Worm (Caenorhabditis elegans) whole organism, late embryonic: ENCODE results near the gene gba-1.

Experiments used
- ama-1 ChIP-seq: fragments of 150-350 bp; optimal IDR thresholded peaks from 2 replicates; lab custom pipeline; 2014
- ceh-48 ChIP-seq: sonication (generic microtip); optimal IDR thresholded peaks from 2 replicates; lab custom pipeline; 2016; ENCODE audit warnings: missing genetic modification characterization, inconsistent platforms, missing compliant biosample characterization
- fax-1 ChIP-seq: sonication (generic microtip); optimal IDR thresholded peaks from 2 replicates; lab custom pipeline; 2016; ENCODE audit warnings: missing genotype, missing genetic modification characterization, missing compliant biosample characterization
- gmeb-2 ChIP-seq: sonication (generic microtip); optimal IDR thresholded peaks from 2 replicates; lab custom pipeline; 2016; ENCODE audit warnings: missing genetic modification characterization, inconsistent platforms, missing compliant biosample characterization
- nhr-11 ChIP-seq: fragments of 150-350 bp; optimal IDR thresholded peaks from 2 replicates; lab custom pipeline; 2014; ENCODE audit warnings: missing biosample characterization, missing genetic modification characterization
- tbx-2 ChIP-seq: sonication (generic microtip); optimal IDR thresholded peaks from 2 replicates; lab custom pipeline; 2016; ENCODE audit warnings: missing genetic modification characterization, missing compliant biosample characterization
- unc-55 ChIP-seq: sonication (generic microtip); optimal IDR thresholded peaks from 2 replicates; lab custom pipeline; 2017; ENCODE audit warnings: missing biosample characterization, missing genetic modification reagents, missing genetic modification characterization

ce11 chrII:2175367-2175766 lies 1.2 kb upstream of the gba-1 start, which contains the start of gene C33C12.7:
- no peak for TF ChIP-seq ama-1 (lab: Kevin White, UChicago)
- TF ChIP-seq ceh-48 (tag; lab: Kevin White, UChicago): no peak
- TF ChIP-seq fax-1 (tag; lab: Kevin White, UChicago): no peak
- TF ChIP-seq unc-55: no peak
- TF ChIP-seq nhr-11 (tag; lab: Kevin White, UChicago): no peak
- TF ChIP-seq tbx-2: no peak
- no peak for TF ChIP-seq gmeb-2
